Worm (Caenorhabditis elegans): Measurements from ENCODE around the gene C25D7.5.

Gene C25D7.5

DNA sequence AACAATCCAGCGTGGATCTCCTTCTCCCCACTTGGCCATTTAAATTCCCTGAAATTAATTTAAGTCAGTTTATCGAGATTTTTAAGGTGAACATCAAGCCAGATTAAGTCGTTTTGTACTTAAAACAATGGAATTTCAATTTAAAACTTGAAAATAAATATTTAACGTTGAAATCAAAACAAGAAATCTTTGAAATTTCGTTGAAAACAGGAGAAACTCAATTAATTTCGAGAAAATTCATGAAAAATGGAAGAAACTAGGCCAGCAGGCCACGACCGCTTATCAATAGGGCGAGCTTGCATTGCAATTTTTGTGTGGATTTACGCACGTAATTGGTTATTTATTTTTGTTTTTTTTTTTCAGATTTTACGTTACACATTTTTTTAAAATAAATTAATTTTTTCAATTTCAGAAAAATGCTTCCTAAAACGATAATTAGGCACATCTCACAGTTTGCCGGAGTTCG is 32.9 kb downstream of the C25D7.5 start, which contains the start of the genes ahsa-1 and C01G10.7 (continued):
- TF ChIP-seq ceh-27 (GFP tag; optimal IDR thresholded peaks at IDR 0.05) (peak; percentile 92), hmg-20 (GFP tag; IDR thresholded peaks at IDR 0.05) (no peak), F22D6.2 (tag; optimal IDR thresholded peaks at IDR 0.05) (peak; percentile 52), F33H1.4 (GFP tag; IDR thresholded peaks at IDR 0.05) (peak; percentile 70), zfh-2 (GFP tag; conservative IDR thresholded peaks at IDR 0.05) (no peak), sdz-38 (tag; optimal IDR thresholded peaks at IDR 0.05) (no peak), pbrm-1 (GFP tag; IDR thresholded peaks at IDR 0.05) (peak; percentile 87; the same call in 1 of the 2 replicates), snpc-1.3 (tag; optimal IDR thresholded peaks at IDR 0.05; ENCODE audit: insufficient read depth) (peak; percentile 65), let-607 (tag; optimal IDR thresholded peaks at IDR 0.05) (peak in 1 of 2 experiments; percentile 77), ets-4 (GFP tag; optimal IDR thresholded peaks at IDR 0.05) (no peak), ztf-28 (GFP tag; IDR thresholded peaks at IDR 0.05) (peak; percentile 93), unc-130 (GFP tag; optimal IDR thresholded peaks at IDR 0.05) (peak; percentile 96), tbp1 (GFP tag; optimal IDR thresholded peaks at IDR 0.05) (no peak), hlh-26 (GFP tag; conservative IDR thresholded peaks at IDR 0.05) (no peak), attf-3 (GFP tag; conservative IDR thresholded peaks at IDR 0.05) (peak; percentile 69), nhr-27 (tag; optimal IDR thresholded peaks at IDR 0.05) (no peak), madf-3 (GFP tag; IDR thresholded peaks at IDR 0.05) (no peak), efl-1 (GFP tag; optimal IDR thresholded peaks at IDR 0.05) (peak; percentile 57), F10E7.11 (tag; optimal IDR thresholded peaks at IDR 0.05) (no peak), him-1 (tag; optimal IDR thresholded peaks at IDR 0.05) (peak; percentile 26), mcd-1 (GFP tag; IDR thresholded peaks at IDR 0.05) (peak; percentile 98), sea-2 (GFP tag; IDR thresholded peaks at IDR 0.05) (no peak), bed-1 (GFP tag; IDR thresholded peaks at IDR 0.05) (no peak), ZK185.1 (tag; optimal IDR thresholded peaks at IDR 0.05; ENCODE audit: poor library complexity, severe bottlenecking) (peak; percentile 97), dpl-1 (GFP tag; optimal IDR thresholded peaks at IDR 0.05) (no peak), cebp-1 (GFP tag; IDR thresholded peaks at IDR 0.05) (peak; percentile 72; the same call in 1 of the 2 replicates), cebp-1 (tag; optimal IDR thresholded peaks at IDR 0.05) (no peak), aptf-2 (GFP tag; conservative IDR thresholded peaks at IDR 0.05) (peak; percentile 90), nfyb-1 (GFP tag; IDR thresholded peaks at IDR 0.05) (no peak; the same call in 1 of the 2 replicates), F39B2.1 (GFP tag; IDR thresholded peaks at IDR 0.05) (no peak), F55B11.4 (tag; optimal IDR thresholded peaks at IDR 0.05; ENCODE audit: borderline replicate concordance, insufficient read depth) (no peak), ekl-4 (GFP tag; IDR thresholded peaks at IDR 0.05) (peak; percentile 88), B0019.2 (GFP tag; conservative IDR thresholded peaks at IDR 0.05) (peak; percentile 82; the same call in 1 of the 2 replicates), tlf-1 (GFP tag; optimal IDR thresholded peaks at IDR 0.05) (peak; percentile 86), repo-1 (tag; optimal IDR thresholded peaks at IDR 0.05) (no peak), ceh-100 (GFP tag; IDR thresholded peaks at IDR 0.05) (peak; percentile 72), Y53G8AR.9 (GFP tag; conservative IDR thresholded peaks at IDR 0.05) (peak; percentile 76; the same call in 1 of the 2 replicates), chd-7 (tag; optimal IDR thresholded peaks at IDR 0.05) (no peak), lsy-27 (tag; optimal IDR thresholded peaks at IDR 0.05; ENCODE audit: borderline replicate concordance, insufficient read depth) (no peak), akir-1 (GFP tag; optimal IDR thresholded peaks at IDR 0.05) (peak; percentile 31), nfya-2 (GFP tag; IDR thresholded peaks at IDR 0.05) (no peak), lir-1 (GFP tag; conservative IDR thresholded peaks at IDR 0.05) (peak; percentile 82), hrde-1 (tag; optimal IDR thresholded peaks at IDR 0.05; ENCODE audit: borderline replicate concordance) (peak; percentile 23), fkh-3 (tag; optimal IDR thresholded peaks at IDR 0.05) (no peak), T26A5.8 (tag; optimal IDR thresholded peaks at IDR 0.05) (no peak), Y53F4B.3 (GFP tag; IDR thresholded peaks at IDR 0.05) (no peak), C17E4.6 (GFP tag; IDR thresholded peaks at IDR 0.05) (peak; percentile 48; the same call in 1 of the 2 replicates), C06A6.2 (GFP tag; conservative IDR thresholded peaks at IDR 0.05) (no peak)

Measured in whole organism, young adult.